Fruit fly (Drosophila melanogaster) whole organism, embryonic: ENCODE measurements around the gene fbl.
A peak's percentile ranks its signal among the peaks of the same experiment; 100 is the strongest.

Experiments used
- Bteb2 ChIP-seq: fragments of 200-800 bp; sonication (Bioruptor generic); optimal IDR thresholded peaks from 2 replicates; lab custom pipeline; 2016; ENCODE audit warnings: missing biosample characterization, missing genetic modification characterization
- CG10431 ChIP-seq: fragments of 200-800 bp; sonication (Bioruptor generic); optimal IDR thresholded peaks from 3 replicates; lab custom pipeline; 2018; ENCODE audit warnings: missing biosample characterization, mild to moderate bottlenecking, missing genetic modification characterization
- CG12299 ChIP-seq: fragments of 200-800 bp; sonication (Bioruptor generic); optimal IDR thresholded peaks from 2 replicates; lab custom pipeline; 2018; ENCODE audit warnings: missing biosample characterization, mild to moderate bottlenecking, missing genetic modification characterization
- CG12744 ChIP-seq: fragments of 200-800 bp; sonication (Bioruptor generic); optimal IDR thresholded peaks from 2 replicates; lab custom pipeline; 2016; ENCODE audit warnings: missing biosample characterization, missing genetic modification characterization
- CG14965 ChIP-seq: fragments of 200-800 bp; sonication (Bioruptor generic); optimal IDR thresholded peaks from 2 replicates; lab custom pipeline; 2016; ENCODE audit warnings: missing biosample characterization, missing genetic modification characterization, borderline replicate concordance
- CG15011 ChIP-seq: fragments of 200-800 bp; sonication (Bioruptor generic); optimal IDR thresholded peaks from 3 replicates; lab custom pipeline; 2018; ENCODE audit warnings: missing biosample characterization, mild to moderate bottlenecking, missing genetic modification characterization
- CG1529 ChIP-seq: fragments of 200-800 bp; sonication (Bioruptor generic); optimal IDR thresholded peaks from 3 replicates; lab custom pipeline; 2018; ENCODE audit warnings: missing biosample characterization, missing genetic modification characterization
- CG17328 ChIP-seq: fragments of 200-800 bp; sonication (Bioruptor generic); IDR thresholded peaks from 2 replicates; pipeline ENCODE4 v1.3.6; 2022; ENCODE audit warnings: missing biosample characterization, missing genetic modification characterization
- CG18764 ChIP-seq: fragments of 200-800 bp; sonication (Bioruptor generic); optimal IDR thresholded peaks from 3 replicates; lab custom pipeline; 2016; ENCODE audit warnings: missing biosample characterization, missing genetic modification characterization
- CG2875 ChIP-seq: fragments of 200-800 bp; sonication (Bioruptor generic); optimal IDR thresholded peaks from 2 replicates; lab custom pipeline; 2017; ENCODE audit warnings: missing biosample characterization, mild to moderate bottlenecking, missing genetic modification characterization, missing genetic modification reagents
- CG31365 ChIP-seq: fragments of 200-800 bp; sonication (Bioruptor generic); optimal IDR thresholded peaks from 2 replicates; lab custom pipeline; 2018; ENCODE audit warnings: missing biosample characterization, mild to moderate bottlenecking, missing genetic modification characterization
- CG4282 ChIP-seq: fragments of 200-800 bp; sonication (Bioruptor generic); optimal IDR thresholded peaks from 2 replicates; lab custom pipeline; 2016; ENCODE audit warnings: missing biosample characterization, missing genetic modification characterization
- CG5245 ChIP-seq: fragments of 200-800 bp; sonication (Bioruptor generic); optimal IDR thresholded peaks from 3 replicates; lab custom pipeline; 2016; ENCODE audit warnings: missing biosample characterization, missing genetic modification characterization
- CG6272 ChIP-seq: fragments of 200-800 bp; sonication (Bioruptor generic); IDR thresholded peaks from 2 replicates; pipeline ENCODE4 v1.3.6; 2022; ENCODE audit warnings: missing biosample characterization, missing genetic modification characterization
- CG7987 ChIP-seq: fragments of 200-800 bp; sonication (Bioruptor generic); optimal IDR thresholded peaks from 2 replicates; lab custom pipeline; 2018; ENCODE audit warnings: missing biosample characterization, mild to moderate bottlenecking, missing genetic modification characterization, moderate library complexity
- CG9817 ChIP-seq: fragments of 200-800 bp; sonication (Bioruptor generic); optimal IDR thresholded peaks from 2 replicates; lab custom pipeline; 2018; ENCODE audit warnings: missing biosample characterization, mild to moderate bottlenecking, missing genetic modification characterization, moderate library complexity
- CG9876 ChIP-seq: fragments of 200-800 bp; sonication (Bioruptor generic); optimal IDR thresholded peaks from 2 replicates; lab custom pipeline; 2016; ENCODE audit warnings: missing biosample characterization, missing genetic modification characterization
- CrebB ChIP-seq: fragments of 200-800 bp; sonication (Bioruptor generic); optimal IDR thresholded peaks from 3 replicates; lab custom pipeline; 2018; ENCODE audit warnings: missing biosample characterization, mild to moderate bottlenecking, missing genetic modification characterization
- Dip3 ChIP-seq: fragments of 200-800 bp; sonication (Bioruptor generic); optimal IDR thresholded peaks from 3 replicates; lab custom pipeline; 2016; ENCODE audit warnings: missing biosample characterization, missing genetic modification characterization
- Doc3 ChIP-seq: fragments of 200-800 bp; sonication (Bioruptor generic); IDR thresholded peaks from 3 replicates; pipeline ENCODE4 v1.3.6; 2022; ENCODE audit warnings: missing biosample characterization, missing genetic modification characterization; ENCODE audit not compliant: partially characterized antibody
- Gsc ChIP-seq: fragments of 200-800 bp; sonication (Bioruptor generic); IDR thresholded peaks from 2 replicates; pipeline ENCODE4 v1.3.6; 2022; ENCODE audit warnings: missing biosample characterization, missing genetic modification characterization
- Hr51 ChIP-seq, 2 experiments: fragments of 200-800 bp; sonication (Bioruptor generic); optimal IDR thresholded peaks; 2 replicates in 1 of 2; 3 replicates in 1 of 2; lab custom pipeline; 2016 to 2018; ENCODE audit warnings: missing biosample characterization in 2 of 2, missing genetic modification characterization in 2 of 2, mild to moderate bottlenecking in 1 of 2, moderate library complexity in 1 of 2
- MBD-R2 ChIP-seq: fragments of 200-800 bp; sonication (Bioruptor generic); IDR thresholded peaks from 2 replicates; pipeline ENCODE4 v1.3.6; 2022; ENCODE audit warnings: missing biosample characterization, missing genetic modification characterization
- Med ChIP-seq: fragments of 200-800 bp; sonication (Bioruptor generic); peaks from one replicate; lab custom pipeline; 2016; ENCODE audit warnings: missing biosample characterization, missing genetic modification characterization, mild to moderate bottlenecking, inconsistent platforms, moderate library complexity
- Neu2 ChIP-seq: fragments of 200-800 bp; sonication (Bioruptor generic); optimal IDR thresholded peaks from 3 replicates; lab custom pipeline; 2016; ENCODE audit warnings: missing biosample characterization, missing genetic modification characterization, borderline replicate concordance
- Oli ChIP-seq: fragments of 200-800 bp; sonication (Bioruptor generic); optimal IDR thresholded peaks from 2 replicates; lab custom pipeline; 2018; ENCODE audit warnings: missing biosample characterization, mild to moderate bottlenecking, missing genetic modification characterization, moderate library complexity
- Pdp1 ChIP-seq, 2 experiments: fragments of 200-800 bp; sonication (Bioruptor generic); optimal IDR thresholded peaks; 3 replicates each; lab custom pipeline; 2016; ENCODE audit warnings: missing biosample characterization in 2 of 2, missing genetic modification characterization in 2 of 2, mild to moderate bottlenecking in 1 of 2, moderate library complexity in 1 of 2
- Taf1 ChIP-seq: fragments of 200-800 bp; sonication (Bioruptor generic); IDR thresholded peaks from 2 replicates; pipeline ENCODE4 v1.3.6; 2022; ENCODE audit warnings: missing biosample characterization, missing genetic modification characterization
- Tbp ChIP-seq: fragments of >200 bp; optimal IDR thresholded peaks from 2 replicates; lab custom pipeline; 2018; ENCODE audit warnings: missing biosample characterization, missing genetic modification characterization
- Vsx1 ChIP-seq: fragments of 200-800 bp; sonication (Bioruptor generic); optimal IDR thresholded peaks from 2 replicates; lab custom pipeline; 2017; ENCODE audit warnings: missing biosample characterization, mild to moderate bottlenecking, missing genetic modification characterization, missing genetic modification reagents
- Xbp1 ChIP-seq: fragments of 200-800 bp; sonication (Bioruptor generic); optimal IDR thresholded peaks from 3 replicates; lab custom pipeline; 2016; ENCODE audit warnings: missing biosample characterization, mild to moderate bottlenecking, missing genetic modification characterization
- ab ChIP-seq: fragments of 200-800 bp; sonication (Bioruptor generic); optimal IDR thresholded peaks from 2 replicates; lab custom pipeline; 2016; ENCODE audit warnings: missing biosample characterization, missing genetic modification characterization
- ap ChIP-seq: fragments of 200-800 bp; sonication (Bioruptor generic); IDR thresholded peaks from 2 replicates; pipeline ENCODE4 v1.3.6; 2022; ENCODE audit warnings: missing biosample characterization, missing genetic modification characterization
- chif ChIP-seq, 2 experiments: fragments of 200-800 bp; sonication (Bioruptor generic); optimal IDR thresholded peaks; 3 replicates each; lab custom pipeline; 2016; ENCODE audit warnings: missing biosample characterization in 2 of 2, missing genetic modification characterization in 2 of 2
- cwo ChIP-seq: fragments of 200-800 bp; sonication (Bioruptor generic); optimal IDR thresholded peaks from 3 replicates; lab custom pipeline; 2017; ENCODE audit warnings: missing biosample characterization, missing genetic modification characterization, mild to moderate bottlenecking, moderate library complexity, missing genetic modification reagents
- danr ChIP-seq: fragments of 200-800 bp; sonication (Bioruptor generic); IDR thresholded peaks from 2 replicates; pipeline ENCODE4 v1.3.6; 2022; ENCODE audit warnings: missing biosample characterization, missing genetic modification characterization
- exex ChIP-seq: fragments of 200-800 bp; sonication (Bioruptor generic); optimal IDR thresholded peaks from 4 replicates; lab custom pipeline; 2018; ENCODE audit warnings: missing biosample characterization, mild to moderate bottlenecking, missing genetic modification characterization, moderate library complexity
- fd102C ChIP-seq: fragments of 200-800 bp; sonication (Bioruptor generic); optimal IDR thresholded peaks from 2 replicates; lab custom pipeline; 2018; ENCODE audit warnings: missing biosample characterization, mild to moderate bottlenecking, missing genetic modification characterization, moderate library complexity
- gfzf ChIP-seq: fragments of 200-800 bp; sonication (Bioruptor generic); optimal IDR thresholded peaks from 2 replicates; lab custom pipeline; 2016; ENCODE audit warnings: missing biosample characterization, mild to moderate bottlenecking, missing genetic modification characterization, moderate library complexity
- ham ChIP-seq: fragments of 200-800 bp; sonication (Bioruptor generic); IDR thresholded peaks from 2 replicates; pipeline ENCODE4 v1.3.6; 2022; ENCODE audit warnings: missing biosample characterization, missing genetic modification characterization
- jigr1 ChIP-seq: fragments of 200-800 bp; sonication (Bioruptor generic); IDR thresholded peaks from 3 replicates; pipeline ENCODE4 v1.3.6; 2022; ENCODE audit warnings: missing biosample characterization, missing genetic modification characterization
- peb ChIP-seq: fragments of 200-800 bp; sonication (Bioruptor generic); IDR thresholded peaks from 2 replicates; pipeline ENCODE4 v1.3.6; 2022; ENCODE audit warnings: missing biosample characterization, missing genetic modification characterization
- pnt ChIP-seq: fragments of 200-800 bp; sonication (Bioruptor generic); optimal IDR thresholded peaks from 3 replicates; lab custom pipeline; 2016; ENCODE audit warnings: missing biosample characterization, missing genetic modification characterization
- pum ChIP-seq: fragments of 200-800 bp; sonication (Bioruptor generic); optimal IDR thresholded peaks from 2 replicates; lab custom pipeline; 2016; ENCODE audit warnings: missing biosample characterization, missing genetic modification characterization
- slou ChIP-seq: fragments of 200-800 bp; sonication (Bioruptor generic); optimal IDR thresholded peaks from 3 replicates; lab custom pipeline; 2016; ENCODE audit warnings: missing biosample characterization, missing genetic modification characterization
- tgo ChIP-seq: fragments of 200-800 bp; sonication (Bioruptor generic); IDR thresholded peaks from 3 replicates; pipeline ENCODE4 v1.3.6; 2022; ENCODE audit warnings: missing biosample characterization, missing genetic modification characterization
- tio ChIP-seq: fragments of 200-800 bp; sonication (Bioruptor generic); optimal IDR thresholded peaks from 2 replicates; lab custom pipeline; 2017; ENCODE audit warnings: missing biosample characterization, missing genetic modification characterization, inconsistent platforms
- tna ChIP-seq: fragments of 200-800 bp; sonication (Bioruptor generic); IDR thresholded peaks from 2 replicates; pipeline ENCODE4 v1.3.6; 2022; ENCODE audit warnings: missing biosample characterization, missing genetic modification characterization; ENCODE audit not compliant: partially characterized antibody
- toy ChIP-seq: fragments of 200-800 bp; sonication (Bioruptor generic); IDR thresholded peaks from 2 replicates; pipeline ENCODE4 v1.3.6; 2022; ENCODE audit warnings: missing biosample characterization, missing genetic modification characterization
- zfh1 ChIP-seq: fragments of 200-800 bp; sonication (Bioruptor generic); IDR thresholded peaks from 3 replicates; pipeline ENCODE4 v1.3.6; 2022; ENCODE audit warnings: missing biosample characterization, missing genetic modification characterization

fbl gene

DNA sequence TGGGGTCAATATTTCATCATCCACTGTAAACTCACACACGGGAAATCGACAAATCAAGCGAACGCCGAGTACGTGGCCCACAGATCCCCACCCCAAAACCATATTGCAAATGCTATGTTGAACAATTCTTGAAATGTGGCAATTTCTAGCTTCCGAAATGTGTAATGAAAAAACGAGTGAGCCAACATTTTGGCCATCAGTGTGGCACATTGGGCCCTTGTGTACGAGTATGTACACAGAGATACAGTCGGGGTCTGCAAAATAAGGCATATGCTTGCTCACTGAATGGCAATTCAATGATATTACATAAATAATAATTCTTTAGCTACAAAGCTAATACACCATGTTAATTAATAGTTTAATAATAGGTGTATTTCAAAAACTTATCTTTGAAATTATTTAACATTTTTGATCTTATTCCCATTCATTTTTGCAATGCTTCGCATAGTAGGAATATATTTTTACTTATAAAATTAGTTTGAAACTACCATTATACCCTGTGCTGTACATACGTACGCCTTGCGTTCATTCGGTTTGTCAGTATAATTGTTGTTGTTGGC is 15.4 kb downstream of the fbl start (continued):
- peak; percentile 68 for TF ChIP-seq peb (GFP tag; lab: Robert Waterston, UW)
- TF ChIP-seq Vsx1 (GFP tag; lab: Kevin White, UChicago): peak; percentile 68
- TF ChIP-seq Neu2 (GFP tag; lab: Kevin White, UChicago): no peak
- TF ChIP-seq Dip3 (GFP tag; lab: Kevin White, UChicago): peak; percentile 84
- TF ChIP-seq chif (GFP tag; optimal IDR thresholded peaks at IDR 0.05; lab: Kevin White, UChicago): peak; percentile 36 to 66
- TF ChIP-seq CG17328 (GFP tag; lab: Robert Waterston, UW): peak; percentile 58
- TF ChIP-seq pum (GFP tag; lab: Kevin White, UChicago): peak; percentile 56
- TF ChIP-seq CG5245 (GFP tag; lab: Kevin White, UChicago): peak; percentile 72
- peak; percentile 73 for TF ChIP-seq toy (GFP tag; lab: Robert Waterston, UW)
- peak; percentile 54 for TF ChIP-seq CG10431
- peak; percentile 60; the same call in 1 of the 2 replicates for TF ChIP-seq MBD-R2
- peak; percentile 60 for TF ChIP-seq pnt (GFP tag; lab: Kevin White, UChicago)
- no peak for TF ChIP-seq gfzf
- TF ChIP-seq CG12299: peak; percentile 85
- peak; percentile 96 for TF ChIP-seq Med (GFP tag; lab: Kevin White, UChicago)
- TF ChIP-seq CG14965 (GFP tag; lab: Kevin White, UChicago): peak; percentile 45
- TF ChIP-seq danr (GFP tag; lab: Robert Waterston, UW): peak; percentile 62
- peak; percentile 91 for TF ChIP-seq tio (GFP tag; lab: Kevin White, UChicago)
- peak; percentile 67 for TF ChIP-seq CG2875 (GFP tag; lab: Kevin White, UChicago)
- peak; percentile 82 for TF ChIP-seq slou (GFP tag; lab: Kevin White, UChicago)
- TF ChIP-seq Doc3: no peak
- peak; percentile 82 for TF ChIP-seq CG9817 (tag; lab: Kevin White, UChicago)
- TF ChIP-seq jigr1 (GFP tag; lab: Robert Waterston, UW): peak; percentile 58; the same call in 1 of the 3 replicates
- TF ChIP-seq Gsc (GFP tag; lab: Robert Waterston, UW): no peak
- peak; percentile 77 for TF ChIP-seq CrebB (tag; lab: Kevin White, UChicago)
- TF ChIP-seq Taf1: peak; percentile 67; the same call in 1 of the 2 replicates
- TF ChIP-seq CG18764 (GFP tag; lab: Kevin White, UChicago): peak; percentile 79
- TF ChIP-seq tgo (GFP tag; lab: Robert Waterston, UW): peak; percentile 85
- peak; percentile 82 for TF ChIP-seq ab
- TF ChIP-seq CG12744 (GFP tag; lab: Kevin White, UChicago): peak; percentile 78
- TF ChIP-seq Xbp1 (GFP tag; lab: Kevin White, UChicago): peak; percentile 91
- TF ChIP-seq cwo (GFP tag; lab: Kevin White, UChicago): peak; percentile 85
- peak; percentile 82 for TF ChIP-seq Bteb2 (GFP tag; lab: Kevin White, UChicago)
- peak; percentile 90 for TF ChIP-seq Oli (tag; lab: Kevin White, UChicago)
- TF ChIP-seq ap (GFP tag; lab: Robert Waterston, UW): peak; percentile 24
- peak; percentile 62 for TF ChIP-seq CG9876 (GFP tag; lab: Kevin White, UChicago)
- peak; percentile 73 for TF ChIP-seq CG6272 (GFP tag; lab: Robert Waterston, UW)
- TF ChIP-seq fd102C (GFP tag; lab: Kevin White, UChicago): no peak
- peak; percentile 75 to 95 for TF ChIP-seq Hr51 (GFP tag; optimal IDR thresholded peaks at IDR 0.05; lab: Kevin White, UChicago)
- peak; percentile 89 for TF ChIP-seq CG15011 (GFP tag; lab: Kevin White, UChicago)
- peak; percentile 52; the same call in 1 of the 2 replicates for TF ChIP-seq ham (GFP tag; lab: Robert Waterston, UW)
- peak; percentile 82 for TF ChIP-seq zfh1
- no peak for TF ChIP-seq Tbp (GFP tag; lab: Kevin White, UChicago)
- TF ChIP-seq CG1529: peak; percentile 74
- TF ChIP-seq exex: peak; percentile 43
- TF ChIP-seq tna: no peak
- peak; percentile 51 for TF ChIP-seq CG31365 (tag; lab: Kevin White, UChicago)
- TF ChIP-seq CG4282 (GFP tag; lab: Kevin White, UChicago): peak; percentile 86
- TF ChIP-seq Pdp1 (GFP tag; optimal IDR thresholded peaks at IDR 0.05; lab: Kevin White, UChicago): peak; percentile 81 to 88
- TF ChIP-seq CG7987 (GFP tag; lab: Kevin White, UChicago): peak; percentile 69
